Worm (Caenorhabditis elegans): ENCODE results near the gene Y42A5A.1.

Gene Y42A5A.1

ce11 chrV:11074448-11074847 is 13.3 kb upstream of the Y42A5A.1 start, which contains the start of gene act-3:
Gene act-3 (minus strand): TSS chrV:11074498.
- TF ChIP-seq nhr-28 (tag; optimal IDR thresholded peaks at IDR 0.05) (no peak), lsy-2 (tag; optimal IDR thresholded peaks at IDR 0.05) (no peak), sem-2 (GFP tag; optimal IDR thresholded peaks at IDR 0.05) (no peak), zip-8 (tag; optimal IDR thresholded peaks at IDR 0.05) (no peak), tbx-8 (GFP tag; optimal IDR thresholded peaks at IDR 0.05) (no peak), mab-5 (tag; optimal IDR thresholded peaks at IDR 0.05) (no peak), ceh-83 (GFP tag; optimal IDR thresholded peaks at IDR 0.05) (no peak), elt-1 (tag; optimal IDR thresholded peaks at IDR 0.05; ENCODE audit: borderline replicate concordance, insufficient read depth) (no peak), hlh-1 (tag; optimal IDR thresholded peaks at IDR 0.05) (peak; percentile 84), lin-13 (tag; optimal IDR thresholded peaks at IDR 0.05) (no peak), unc-39 (tag; optimal IDR thresholded peaks at IDR 0.05) (no peak), ces-1 (GFP tag; optimal IDR thresholded peaks at IDR 0.05) (no peak), nhr-12 (tag; optimal IDR thresholded peaks at IDR 0.05) (no peak), lin-32 (GFP tag; optimal IDR thresholded peaks at IDR 0.05) (no peak), sptf-1 (tag; optimal IDR thresholded peaks at IDR 0.05) (no peak), elt-3 (tag; optimal IDR thresholded peaks at IDR 0.05) (no peak), mep-1 (tag; optimal IDR thresholded peaks at IDR 0.05) (no peak), unc-120 (tag; optimal IDR thresholded peaks at IDR 0.05; ENCODE audit: poor library complexity, severe bottlenecking) (peak; percentile 93), unc-62 (GFP tag; optimal IDR thresholded peaks at IDR 0.05) (peak; percentile 6), pha-4 (tag; optimal IDR thresholded peaks at IDR 0.05) (peak; percentile 3), snpc-4 (tag; optimal IDR thresholded peaks at IDR 0.05) (no peak), nhr-76 (tag; optimal IDR thresholded peaks at IDR 0.05) (no peak)

- TF ChIP-seq drap-1 (GFP tag; optimal IDR thresholded peaks at IDR 0.05) (peak; percentile 3), pha-4 (tag; optimal IDR thresholded peaks at IDR 0.05) (no peak), sptf-1 (tag; optimal IDR thresholded peaks at IDR 0.05) (no peak), ceh-83 (GFP tag; optimal IDR thresholded peaks at IDR 0.05) (no peak), unc-120 (tag; optimal IDR thresholded peaks at IDR 0.05; ENCODE audit: poor library complexity, severe bottlenecking) (peak; percentile 8), ztf-11 (tag; optimal IDR thresholded peaks at IDR 0.05) (no peak), blmp-1 (tag; optimal IDR thresholded peaks at IDR 0.05) (no peak), sem-2 (GFP tag; optimal IDR thresholded peaks at IDR 0.05) (no peak), nhr-76 (tag; optimal IDR thresholded peaks at IDR 0.05) (no peak)
These were observed 12.3 kb upstream of the Y42A5A.1 start for ce11 chrV:11075209-11076027.

- TF ChIP-seq nhr-76 (tag; optimal IDR thresholded peaks at IDR 0.05), result no peak
- no peak for TF ChIP-seq snpc-4 (tag; optimal IDR thresholded peaks at IDR 0.05)
- TF ChIP-seq ces-1 (GFP tag; optimal IDR thresholded peaks at IDR 0.05), result no peak
- TF ChIP-seq tbx-8 (GFP tag; optimal IDR thresholded peaks at IDR 0.05), result no peak
- no peak for TF ChIP-seq ceh-39 (tag; optimal IDR thresholded peaks at IDR 0.05)
These were observed 11.7 kb upstream of the Y42A5A.1 start for ce11 chrV:11076028-11076402.

- TF ChIP-seq mep-1 (tag; optimal IDR thresholded peaks at IDR 0.05) (no peak), elt-1 (tag; optimal IDR thresholded peaks at IDR 0.05; ENCODE audit: borderline replicate concordance, insufficient read depth) (peak; percentile 92)
These were observed 11.3 kb upstream of the Y42A5A.1 start for ce11 chrV:11076403-11076802.

ce11 chrV:11078104-11078724 is 9.5 kb upstream of the Y42A5A.1 start, which contains the start of gene act-2:
Gene act-2 (minus strand): TSS chrV:11078154.
- TF ChIP-seq hlh-1 (tag; optimal IDR thresholded peaks at IDR 0.05), result no peak
- peak; percentile 49 for TF ChIP-seq cnd-1 (tag; optimal IDR thresholded peaks at IDR 0.05)
- TF ChIP-seq snpc-4 (tag; optimal IDR thresholded peaks at IDR 0.05), result no peak
- TF ChIP-seq unc-62 (GFP tag; optimal IDR thresholded peaks at IDR 0.05), result no peak
- TF ChIP-seq mls-2 (tag; optimal IDR thresholded peaks at IDR 0.05), result no peak
- no peak for TF ChIP-seq elt-3 (tag; optimal IDR thresholded peaks at IDR 0.05)
- TF ChIP-seq ceh-39 (tag; optimal IDR thresholded peaks at IDR 0.05), result peak; percentile 74
- peak; percentile 19 for TF ChIP-seq nhr-237 (tag; optimal IDR thresholded peaks at IDR 0.05)
- TF ChIP-seq lsy-2 (tag; optimal IDR thresholded peaks at IDR 0.05), result peak; percentile 64
- TF ChIP-seq ham-2 (GFP tag; optimal IDR thresholded peaks at IDR 0.05), result no peak
- no peak for TF ChIP-seq ceh-43 (GFP tag; optimal IDR thresholded peaks at IDR 0.05)
- TF ChIP-seq pha-4 (tag; optimal IDR thresholded peaks at IDR 0.05), result peak; percentile 76
- peak; percentile 69 for TF ChIP-seq ces-1 (GFP tag; optimal IDR thresholded peaks at IDR 0.05)
- no peak for TF ChIP-seq tbx-8 (GFP tag; optimal IDR thresholded peaks at IDR 0.05)
- peak; percentile 79 for TF ChIP-seq mep-1 (tag; optimal IDR thresholded peaks at IDR 0.05)
- peak; percentile 67 for TF ChIP-seq lin-13 (tag; optimal IDR thresholded peaks at IDR 0.05)
- TF ChIP-seq nhr-76 (tag; optimal IDR thresholded peaks at IDR 0.05), result no peak
- no peak for TF ChIP-seq lin-32 (GFP tag; optimal IDR thresholded peaks at IDR 0.05)
- no peak for TF ChIP-seq flh-1 (GFP tag; optimal IDR thresholded peaks at IDR 0.05)
- no peak for TF ChIP-seq ceh-83 (GFP tag; optimal IDR thresholded peaks at IDR 0.05)
- no peak for TF ChIP-seq M03D4.4 (tag; optimal IDR thresholded peaks at IDR 0.05)
- TF ChIP-seq unc-120 (tag; optimal IDR thresholded peaks at IDR 0.05; ENCODE audit: poor library complexity, severe bottlenecking), result peak; percentile 46
